Worm (Caenorhabditis elegans): Measurements from ENCODE around the gene sri-63.
"Not testable (repeated sequence)": the region's sequence is repeated elsewhere in the genome, so short reads cannot be mapped to it uniquely, and the experiment has no call there.

DNA sequence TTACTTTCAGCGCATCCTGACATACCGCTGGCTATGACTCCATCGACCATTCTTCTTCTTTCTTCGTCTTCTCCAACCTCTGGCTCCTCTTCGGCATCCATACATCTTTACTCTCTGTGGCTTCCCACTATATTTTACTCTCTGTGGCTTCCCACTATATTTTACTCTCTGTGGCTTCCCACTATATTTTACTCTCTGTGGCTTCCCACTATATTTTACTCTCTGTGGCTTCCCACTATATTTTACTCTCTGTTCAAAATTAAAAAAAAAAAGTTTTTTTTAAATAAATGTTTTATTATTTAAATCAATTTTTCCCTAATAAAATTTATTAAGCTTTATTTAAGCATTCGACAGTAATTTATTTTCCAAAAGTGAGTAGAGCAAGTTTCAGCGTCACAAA lies 3.4 kb downstream of the sri-63 start, which contains the start of gene F39E9.14:
- TF ChIP-seq flt-1 (GFP tag; IDR thresholded peaks at IDR 0.05); klf-2 (GFP tag; conservative IDR thresholded peaks at IDR 0.05); cog-1 (tag; optimal IDR thresholded peaks at IDR 0.05); tab-1 (GFP tag; IDR thresholded peaks at IDR 0.05); ref-1 (GFP tag; conservative IDR thresholded peaks at IDR 0.05); med-1 (GFP tag; optimal IDR thresholded peaks at IDR 0.05; ENCODE audit: insufficient read depth); ztf-23 (GFP tag; IDR thresholded peaks at IDR 0.05): not testable (repeated sequence)
